Worm (Caenorhabditis elegans) whole organism, late embryonic: Measurements from ENCODE around the gene B0524.6.

Experiments
- C08G9.2 ChIP-seq: sonication (generic microtip); optimal IDR thresholded peaks from 2 replicates; lab custom pipeline; 2016; ENCODE audit warnings: mild to moderate bottlenecking, missing genetic modification characterization, moderate library complexity, missing compliant biosample characterization
- C38D4.7 ChIP-seq: fragments of 200-800 bp; sonication (Bioruptor generic); optimal IDR thresholded peaks from 2 replicates; lab custom pipeline; 2018; ENCODE audit warnings: mild to moderate bottlenecking, missing genetic modification characterization, moderate library complexity, missing compliant biosample characterization
- F13H6.1 ChIP-seq: sonication (generic microtip); optimal IDR thresholded peaks from 2 replicates; lab custom pipeline; 2016; ENCODE audit warnings: missing genetic modification characterization, missing compliant biosample characterization
- K02D7.2 ChIP-seq: sonication (generic microtip); optimal IDR thresholded peaks from 2 replicates; lab custom pipeline; 2017; ENCODE audit warnings: mild to moderate bottlenecking, missing genetic modification characterization, missing compliant biosample characterization
- K09A11.1 ChIP-seq: sonication (generic microtip); optimal IDR thresholded peaks from 2 replicates; lab custom pipeline; 2017; ENCODE audit warnings: antibody characterized with exemption, mild to moderate bottlenecking, missing genetic modification characterization, missing compliant biosample characterization; ENCODE audit not compliant: insufficient read depth
- T23F11.4 ChIP-seq: fragments of 200-800 bp; sonication (Bioruptor generic); optimal IDR thresholded peaks from 2 replicates; lab custom pipeline; 2018; ENCODE audit warnings: mild to moderate bottlenecking, missing genetic modification characterization, missing compliant biosample characterization
- Y22D7AL.16 ChIP-seq: sonication (generic microtip); optimal IDR thresholded peaks from 2 replicates; lab custom pipeline; 2016; ENCODE audit warnings: missing genetic modification characterization, missing compliant biosample characterization
- ama-1 ChIP-seq: fragments of 150-350 bp; optimal IDR thresholded peaks from 2 replicates; lab custom pipeline; 2014
- ceh-14 ChIP-seq: sonication (generic microtip); optimal IDR thresholded peaks from 2 replicates; lab custom pipeline; 2016; ENCODE audit warnings: missing genotype, missing genetic modification characterization, missing compliant biosample characterization
- ceh-22 ChIP-seq: sonication (generic microtip); optimal IDR thresholded peaks from 2 replicates; lab custom pipeline; 2017; ENCODE audit warnings: missing biosample characterization, missing genetic modification characterization
- ceh-31 ChIP-seq: sonication (generic microtip); optimal IDR thresholded peaks from 2 replicates; lab custom pipeline; 2016; ENCODE audit warnings: missing genetic modification characterization, missing compliant biosample characterization
- ceh-48 ChIP-seq: sonication (generic microtip); optimal IDR thresholded peaks from 2 replicates; lab custom pipeline; 2016; ENCODE audit warnings: missing genetic modification characterization, inconsistent platforms, missing compliant biosample characterization
- ceh-9 ChIP-seq: sonication (generic microtip); optimal IDR thresholded peaks from 2 replicates; lab custom pipeline; 2016; ENCODE audit warnings: mild to moderate bottlenecking, missing genetic modification characterization, inconsistent platforms, missing compliant biosample characterization
- dve-1 ChIP-seq: sonication (generic microtip); optimal IDR thresholded peaks from 2 replicates; lab custom pipeline; 2017; ENCODE audit warnings: antibody characterized with exemption, mild to moderate bottlenecking, missing genetic modification characterization, missing compliant biosample characterization
- elt-4 ChIP-seq: sonication (generic microtip); optimal IDR thresholded peaks from 2 replicates; lab custom pipeline; 2016; ENCODE audit warnings: missing genetic modification characterization, missing compliant biosample characterization
- ets-4 ChIP-seq: sonication (generic microtip); optimal IDR thresholded peaks from 2 replicates; lab custom pipeline; 2016; ENCODE audit warnings: missing genetic modification characterization, missing compliant biosample characterization
- eyg-1 ChIP-seq: sonication (generic microtip); optimal IDR thresholded peaks from 2 replicates; lab custom pipeline; 2016; ENCODE audit warnings: missing genotype, missing genetic modification characterization, missing compliant biosample characterization
- fkh-10 ChIP-seq: fragments of 150-350 bp; optimal IDR thresholded peaks from 2 replicates; lab custom pipeline; 2014; ENCODE audit warnings: missing biosample characterization, missing genetic modification reagents, missing genetic modification characterization
- fkh-6 ChIP-seq: sonication (generic microtip); optimal IDR thresholded peaks from 2 replicates; lab custom pipeline; 2016; ENCODE audit warnings: missing genetic modification characterization, missing compliant biosample characterization
- hlh-13 ChIP-seq: fragments of 200-800 bp; sonication (Bioruptor generic); optimal IDR thresholded peaks from 2 replicates; lab custom pipeline; 2018; ENCODE audit warnings: mild to moderate bottlenecking, missing genetic modification characterization, missing compliant biosample characterization
- hlh-30 ChIP-seq: sonication (generic microtip); optimal IDR thresholded peaks from 2 replicates; lab custom pipeline; 2017; ENCODE audit warnings: antibody characterized with exemption, missing genetic modification characterization, missing compliant biosample characterization; ENCODE audit not compliant: insufficient read depth
- lim-6 ChIP-seq: sonication (generic microtip); optimal IDR thresholded peaks from 2 replicates; lab custom pipeline; 2016; ENCODE audit warnings: missing genetic modification characterization, missing compliant biosample characterization
- mec-3 ChIP-seq: sonication (generic microtip); optimal IDR thresholded peaks from 2 replicates; lab custom pipeline; 2016; ENCODE audit warnings: borderline replicate concordance, missing genetic modification characterization, missing compliant biosample characterization
- pag-3 ChIP-seq: sonication (generic microtip); optimal IDR thresholded peaks from 2 replicates; lab custom pipeline; 2016; ENCODE audit warnings: missing compliant biosample characterization, missing genetic modification characterization, borderline replicate concordance
- pat-9 ChIP-seq: fragments of 200-800 bp; sonication (Bioruptor generic); optimal IDR thresholded peaks from 2 replicates; lab custom pipeline; 2018; ENCODE audit warnings: mild to moderate bottlenecking, missing genetic modification characterization, moderate library complexity, missing compliant biosample characterization
- pax-1 ChIP-seq: fragments of 150-350 bp; optimal IDR thresholded peaks from 2 replicates; lab custom pipeline; 2014; ENCODE audit warnings: missing biosample characterization, missing genetic modification characterization
- pha-2 ChIP-seq: sonication (generic microtip); optimal IDR thresholded peaks from 2 replicates; lab custom pipeline; 2017; ENCODE audit warnings: mild to moderate bottlenecking, missing genetic modification characterization, missing compliant biosample characterization
- ref-2 ChIP-seq: sonication (generic microtip); optimal IDR thresholded peaks from 2 replicates; lab custom pipeline; 2016; ENCODE audit warnings: missing genetic modification characterization, missing compliant biosample characterization
- sdc-2 ChIP-seq: sonication (generic microtip); optimal IDR thresholded peaks from 2 replicates; lab custom pipeline; 2016; ENCODE audit warnings: missing genotype, missing genetic modification characterization, missing compliant biosample characterization
- sox-2 ChIP-seq: fragments of 200-800 bp; sonication (Bioruptor generic); IDR thresholded peaks from 2 replicates; pipeline ENCODE4 v1.3.6; 2022; ENCODE audit warnings: missing genetic modification reagents, missing genetic modification characterization, missing compliant biosample characterization
- sox-4 ChIP-seq: sonication (generic microtip); optimal IDR thresholded peaks from 2 replicates; lab custom pipeline; 2017; ENCODE audit warnings: mild to moderate bottlenecking, missing genetic modification characterization, inconsistent platforms, missing compliant biosample characterization
- ttx-3 ChIP-seq: sonication (generic microtip); optimal IDR thresholded peaks from 2 replicates; lab custom pipeline; 2016; ENCODE audit warnings: missing genetic modification reagents, missing genetic modification characterization, missing compliant biosample characterization
- unc-3 ChIP-seq, 2 experiments: fragments of 200-800 bp in 1 of 2; sonication (Bioruptor generic) in 1 of 2; sonication (generic microtip) in 1 of 2; conservative IDR thresholded peaks in 1 of 2; optimal IDR thresholded peaks in 1 of 2; 2 replicates each; pipeline versions ENCODE4 v1.3.6 to Lab custom; 2016 to 2022; ENCODE audit warnings: missing compliant biosample characterization in 2 of 2, missing genetic modification characterization in 2 of 2, missing genetic modification reagents in 1 of 2
- unc-42 ChIP-seq: sonication (generic microtip); optimal IDR thresholded peaks from 2 replicates; lab custom pipeline; 2016; ENCODE audit warnings: missing genotype, missing genetic modification characterization, missing compliant biosample characterization
- unc-55 ChIP-seq: sonication (generic microtip); optimal IDR thresholded peaks from 2 replicates; lab custom pipeline; 2017; ENCODE audit warnings: missing biosample characterization, missing genetic modification reagents, missing genetic modification characterization

B0524.6 gene

ce11 chrIII:1938712-1939624 is 33.5 kb upstream of the B0524.6 start:
- peak; percentile 14 for TF ChIP-seq sdc-2 (tag; lab: Kevin White, UChicago)
- no peak for TF ChIP-seq unc-42 (tag; lab: Kevin White, UChicago)
- peak; percentile 58 for TF ChIP-seq ceh-48 (tag; lab: Kevin White, UChicago)
- peak; percentile 4 for TF ChIP-seq ref-2
- no peak for TF ChIP-seq eyg-1
- no peak for TF ChIP-seq ceh-14 (tag; lab: Kevin White, UChicago)
- no peak for TF ChIP-seq pat-9 (tag; lab: Kevin White, UChicago)
- TF ChIP-seq fkh-6 (tag; lab: Kevin White, UChicago), result no peak
- peak; percentile 13 for TF ChIP-seq ceh-31 (tag; lab: Kevin White, UChicago)
- no peak for TF ChIP-seq K09A11.1 (tag; lab: Kevin White, UChicago)
- TF ChIP-seq hlh-30 (tag; lab: Kevin White, UChicago), result no peak
- no peak for TF ChIP-seq unc-55 (GFP tag; lab: Kevin White, UChicago)
- no peak for TF ChIP-seq C38D4.7 (GFP tag; lab: Kevin White, UChicago)

- TF ChIP-seq fkh-6 (tag; lab: Kevin White, UChicago) (no peak), C38D4.7 (GFP tag; lab: Kevin White, UChicago) (no peak), elt-4 (tag; lab: Kevin White, UChicago) (peak; percentile 46)
Measured at ce11 chrIII:1937879-1938438, 32.5 kb upstream of the B0524.6 start.

- TF ChIP-seq ceh-48 (tag; lab: Kevin White, UChicago) (no peak), hlh-13 (GFP tag; lab: Kevin White, UChicago) (no peak), mec-3 (tag; lab: Kevin White, UChicago) (no peak), pag-3 (tag; lab: Kevin White, UChicago) (no peak), sox-4 (no peak), F13H6.1 (tag; lab: Kevin White, UChicago) (no peak), sox-2 (GFP tag; lab: Robert Waterston, UW) (no peak), lim-6 (no peak), unc-3 (GFP tag; conservative IDR thresholded peaks at IDR 0.05; lab: Robert Waterston, UW) (no peak), unc-3 (tag; optimal IDR thresholded peaks at IDR 0.05; lab: Kevin White, UChicago) (no peak), pax-1 (tag; lab: Kevin White, UChicago) (no peak), pha-2 (tag; lab: Kevin White, UChicago) (no peak), C08G9.2 (tag; lab: Kevin White, UChicago) (no peak), pat-9 (tag; lab: Kevin White, UChicago) (no peak), Y22D7AL.16 (tag; lab: Kevin White, UChicago) (no peak), ama-1 (no peak)
- TF ChIP-seq, all 69 proteins: peak for 0
Measured at ce11 chrIII:1934141-1934540, 28.7 kb upstream of the B0524.6 start.

- TF ChIP-seq K02D7.2, result no peak
- no peak for TF ChIP-seq unc-55 (GFP tag; lab: Kevin White, UChicago)
- no peak for TF ChIP-seq unc-42 (tag; lab: Kevin White, UChicago)
- no peak for TF ChIP-seq fkh-10 (GFP tag; lab: Kevin White, UChicago)
- no peak for TF ChIP-seq ceh-22 (tag; lab: Kevin White, UChicago)
- TF ChIP-seq ttx-3 (tag; lab: Kevin White, UChicago), result no peak
- TF ChIP-seq T23F11.4 (GFP tag; lab: Kevin White, UChicago), result no peak
- no peak for TF ChIP-seq dve-1
- TF ChIP-seq sox-4, result no peak
- TF ChIP-seq ceh-9 (tag; lab: Kevin White, UChicago), result no peak
- no peak for TF ChIP-seq ets-4 (tag; lab: Kevin White, UChicago)
Measured at ce11 chrIII:1932018-1932417, 26.6 kb upstream of the B0524.6 start.
